Worm (Caenorhabditis elegans) whole organism, late embryonic: ENCODE results near the gene F57G9.7.

ENCODE experiments used
- T23F11.4 ChIP-seq: fragments of 200-800 bp; sonication (Bioruptor generic); optimal IDR thresholded peaks from 2 replicates; lab custom pipeline; 2018; ENCODE audit warnings: mild to moderate bottlenecking, missing genetic modification characterization, missing compliant biosample characterization
- ahr-1 ChIP-seq: sonication (generic microtip); optimal IDR thresholded peaks from 2 replicates; lab custom pipeline; 2016; ENCODE audit warnings: missing genetic modification characterization, missing compliant biosample characterization
- ama-1 ChIP-seq: fragments of 150-350 bp; optimal IDR thresholded peaks from 2 replicates; lab custom pipeline; 2014
- ceh-19 ChIP-seq: fragments of 200-800 bp; sonication (Bioruptor generic); optimal IDR thresholded peaks from 2 replicates; lab custom pipeline; 2018; ENCODE audit warnings: mild to moderate bottlenecking, missing genetic modification characterization, missing compliant biosample characterization
- ceh-6 ChIP-seq: fragments of 200-800 bp; sonication (Bioruptor generic); optimal IDR thresholded peaks from 2 replicates; lab custom pipeline; 2018; ENCODE audit warnings: mild to moderate bottlenecking, missing genetic modification characterization, missing compliant biosample characterization
- elt-2 ChIP-seq: sonication (generic microtip); optimal IDR thresholded peaks from 2 replicates; lab custom pipeline; 2016; ENCODE audit warnings: missing genetic modification reagents, missing genetic modification characterization, missing compliant biosample characterization
- elt-4 ChIP-seq: sonication (generic microtip); optimal IDR thresholded peaks from 2 replicates; lab custom pipeline; 2016; ENCODE audit warnings: missing genetic modification characterization, missing compliant biosample characterization
- fkh-6 ChIP-seq: sonication (generic microtip); optimal IDR thresholded peaks from 2 replicates; lab custom pipeline; 2016; ENCODE audit warnings: missing genetic modification characterization, missing compliant biosample characterization
- hlh-15 ChIP-seq: sonication (generic microtip); optimal IDR thresholded peaks from 2 replicates; lab custom pipeline; 2016; ENCODE audit warnings: missing genetic modification characterization, missing compliant biosample characterization
- nfya-1 ChIP-seq: sonication (generic microtip); optimal IDR thresholded peaks from 2 replicates; lab custom pipeline; 2017; ENCODE audit warnings: missing genetic modification characterization, mild to moderate bottlenecking, missing compliant biosample characterization, antibody characterized with exemption, moderate library complexity
- pha-4 ChIP-seq: fragments of 150-350 bp; optimal IDR thresholded peaks from 2 replicates; lab custom pipeline; 2018; ENCODE audit warnings: missing biosample characterization, missing genetic modification reagents, missing genetic modification characterization
- pqm-1 ChIP-seq: sonication (generic microtip); optimal IDR thresholded peaks from 2 replicates; lab custom pipeline; 2016; ENCODE audit warnings: missing genetic modification characterization, missing compliant biosample characterization
- tbx-7 ChIP-seq: sonication (generic microtip); optimal IDR thresholded peaks from 2 replicates; lab custom pipeline; 2016; ENCODE audit warnings: missing genotype, missing genetic modification characterization, missing compliant biosample characterization

- TF ChIP-seq nfya-1 (no peak), ceh-6 (GFP tag; lab: Kevin White, UChicago) (no peak), ahr-1 (tag; lab: Kevin White, UChicago) (no peak), ceh-19 (GFP tag; lab: Kevin White, UChicago) (no peak), fkh-6 (no peak), pha-4 (tag; lab: Kevin White, UChicago) (no peak), pqm-1 (tag; lab: Kevin White, UChicago) (no peak), tbx-7 (tag; lab: Kevin White, UChicago) (no peak), hlh-15 (tag; lab: Kevin White, UChicago) (no peak), T23F11.4 (GFP tag; lab: Kevin White, UChicago) (no peak), elt-2 (tag; lab: Kevin White, UChicago) (no peak), elt-4 (tag; lab: Kevin White, UChicago) (no peak), ama-1 (lab: Kevin White, UChicago) (no peak)
These were observed 9.6 kb downstream of the F57G9.7 start, which contains the start of gene sre-41 for ce11 chrII:12387980-12388379.
